Worm (Caenorhabditis elegans) whole organism, late embryonic: ENCODE measurements around the gene Y48A6B.7.

Source experiments
- F13H6.1 ChIP-seq: sonication (generic microtip); optimal IDR thresholded peaks from 2 replicates; lab custom pipeline; 2016; ENCODE audit warnings: missing genetic modification characterization, missing compliant biosample characterization
- K02D7.2 ChIP-seq: sonication (generic microtip); optimal IDR thresholded peaks from 2 replicates; lab custom pipeline; 2017; ENCODE audit warnings: mild to moderate bottlenecking, missing genetic modification characterization, missing compliant biosample characterization
- K09A11.1 ChIP-seq: sonication (generic microtip); optimal IDR thresholded peaks from 2 replicates; lab custom pipeline; 2017; ENCODE audit warnings: antibody characterized with exemption, mild to moderate bottlenecking, missing genetic modification characterization, missing compliant biosample characterization; ENCODE audit not compliant: insufficient read depth
- T23F11.4 ChIP-seq: fragments of 200-800 bp; sonication (Bioruptor generic); optimal IDR thresholded peaks from 2 replicates; lab custom pipeline; 2018; ENCODE audit warnings: mild to moderate bottlenecking, missing genetic modification characterization, missing compliant biosample characterization
- Y22D7AL.16 ChIP-seq: sonication (generic microtip); optimal IDR thresholded peaks from 2 replicates; lab custom pipeline; 2016; ENCODE audit warnings: missing genetic modification characterization, missing compliant biosample characterization
- ahr-1 ChIP-seq: sonication (generic microtip); optimal IDR thresholded peaks from 2 replicates; lab custom pipeline; 2016; ENCODE audit warnings: missing genetic modification characterization, missing compliant biosample characterization
- ceh-14 ChIP-seq: sonication (generic microtip); optimal IDR thresholded peaks from 2 replicates; lab custom pipeline; 2016; ENCODE audit warnings: missing genotype, missing genetic modification characterization, missing compliant biosample characterization
- ceh-18 ChIP-seq: sonication (generic microtip); optimal IDR thresholded peaks from 2 replicates; lab custom pipeline; 2016; ENCODE audit warnings: missing genetic modification characterization, missing compliant biosample characterization
- ceh-19 ChIP-seq: fragments of 200-800 bp; sonication (Bioruptor generic); optimal IDR thresholded peaks from 2 replicates; lab custom pipeline; 2018; ENCODE audit warnings: mild to moderate bottlenecking, missing genetic modification characterization, missing compliant biosample characterization
- ceh-2 ChIP-seq: sonication (generic microtip); optimal IDR thresholded peaks from 2 replicates; lab custom pipeline; 2016; ENCODE audit warnings: missing genotype, missing genetic modification characterization, missing compliant biosample characterization
- ceh-22 ChIP-seq: sonication (generic microtip); optimal IDR thresholded peaks from 2 replicates; lab custom pipeline; 2017; ENCODE audit warnings: missing biosample characterization, missing genetic modification characterization
- ceh-24 ChIP-seq: sonication (generic microtip); optimal IDR thresholded peaks from 2 replicates; lab custom pipeline; 2016; ENCODE audit warnings: mild to moderate bottlenecking, missing genetic modification characterization, missing compliant biosample characterization
- ceh-31 ChIP-seq: sonication (generic microtip); optimal IDR thresholded peaks from 2 replicates; lab custom pipeline; 2016; ENCODE audit warnings: missing genetic modification characterization, missing compliant biosample characterization
- ceh-34 ChIP-seq: sonication (generic microtip); optimal IDR thresholded peaks from 2 replicates; lab custom pipeline; 2016; ENCODE audit warnings: mild to moderate bottlenecking, missing genetic modification characterization, missing compliant biosample characterization
- ceh-45 ChIP-seq: fragments of 200-800 bp; sonication (Bioruptor generic); IDR thresholded peaks from 2 replicates; pipeline ENCODE4 v1.3.6; 2022; ENCODE audit warnings: missing genetic modification reagents, missing genetic modification characterization, missing compliant biosample characterization
- ceh-48 ChIP-seq: sonication (generic microtip); optimal IDR thresholded peaks from 2 replicates; lab custom pipeline; 2016; ENCODE audit warnings: missing genetic modification characterization, inconsistent platforms, missing compliant biosample characterization
- ceh-6 ChIP-seq: fragments of 200-800 bp; sonication (Bioruptor generic); optimal IDR thresholded peaks from 2 replicates; lab custom pipeline; 2018; ENCODE audit warnings: mild to moderate bottlenecking, missing genetic modification characterization, missing compliant biosample characterization
- ceh-9 ChIP-seq: sonication (generic microtip); optimal IDR thresholded peaks from 2 replicates; lab custom pipeline; 2016; ENCODE audit warnings: mild to moderate bottlenecking, missing genetic modification characterization, inconsistent platforms, missing compliant biosample characterization
- dmd-4 ChIP-seq: sonication (generic microtip); optimal IDR thresholded peaks from 2 replicates; lab custom pipeline; 2016; ENCODE audit warnings: borderline replicate concordance, missing genetic modification characterization, missing compliant biosample characterization
- dve-1 ChIP-seq: sonication (generic microtip); optimal IDR thresholded peaks from 2 replicates; lab custom pipeline; 2017; ENCODE audit warnings: antibody characterized with exemption, mild to moderate bottlenecking, missing genetic modification characterization, missing compliant biosample characterization
- elt-2 ChIP-seq: sonication (generic microtip); optimal IDR thresholded peaks from 2 replicates; lab custom pipeline; 2016; ENCODE audit warnings: missing genetic modification reagents, missing genetic modification characterization, missing compliant biosample characterization
- elt-4 ChIP-seq: sonication (generic microtip); optimal IDR thresholded peaks from 2 replicates; lab custom pipeline; 2016; ENCODE audit warnings: missing genetic modification characterization, missing compliant biosample characterization
- eyg-1 ChIP-seq: sonication (generic microtip); optimal IDR thresholded peaks from 2 replicates; lab custom pipeline; 2016; ENCODE audit warnings: missing genotype, missing genetic modification characterization, missing compliant biosample characterization
- fax-1 ChIP-seq: sonication (generic microtip); optimal IDR thresholded peaks from 2 replicates; lab custom pipeline; 2016; ENCODE audit warnings: missing genotype, missing genetic modification characterization, missing compliant biosample characterization
- fkh-10 ChIP-seq: fragments of 150-350 bp; optimal IDR thresholded peaks from 2 replicates; lab custom pipeline; 2014; ENCODE audit warnings: missing biosample characterization, missing genetic modification reagents, missing genetic modification characterization
- fkh-6 ChIP-seq: sonication (generic microtip); optimal IDR thresholded peaks from 2 replicates; lab custom pipeline; 2016; ENCODE audit warnings: missing genetic modification characterization, missing compliant biosample characterization
- hlh-13 ChIP-seq: fragments of 200-800 bp; sonication (Bioruptor generic); optimal IDR thresholded peaks from 2 replicates; lab custom pipeline; 2018; ENCODE audit warnings: mild to moderate bottlenecking, missing genetic modification characterization, missing compliant biosample characterization
- hlh-15 ChIP-seq: sonication (generic microtip); optimal IDR thresholded peaks from 2 replicates; lab custom pipeline; 2016; ENCODE audit warnings: missing genetic modification characterization, missing compliant biosample characterization
- hlh-6 ChIP-seq: sonication (generic microtip); optimal IDR thresholded peaks from 2 replicates; lab custom pipeline; 2016; ENCODE audit warnings: missing genotype, missing genetic modification characterization, missing compliant biosample characterization
- madf-2 ChIP-seq: sonication (generic microtip); optimal IDR thresholded peaks from 2 replicates; lab custom pipeline; 2017; ENCODE audit warnings: missing genetic modification characterization, missing compliant biosample characterization
- nfya-1 ChIP-seq: sonication (generic microtip); optimal IDR thresholded peaks from 2 replicates; lab custom pipeline; 2017; ENCODE audit warnings: missing genetic modification characterization, mild to moderate bottlenecking, missing compliant biosample characterization, antibody characterized with exemption, moderate library complexity
- nhr-232 ChIP-seq: sonication (generic microtip); optimal IDR thresholded peaks from 2 replicates; lab custom pipeline; 2016; ENCODE audit warnings: missing genetic modification characterization, missing compliant biosample characterization
- pax-1 ChIP-seq: fragments of 150-350 bp; optimal IDR thresholded peaks from 2 replicates; lab custom pipeline; 2014; ENCODE audit warnings: missing biosample characterization, missing genetic modification characterization
- pha-4 ChIP-seq: fragments of 150-350 bp; optimal IDR thresholded peaks from 2 replicates; lab custom pipeline; 2018; ENCODE audit warnings: missing biosample characterization, missing genetic modification reagents, missing genetic modification characterization
- pqm-1 ChIP-seq: sonication (generic microtip); optimal IDR thresholded peaks from 2 replicates; lab custom pipeline; 2016; ENCODE audit warnings: missing genetic modification characterization, missing compliant biosample characterization
- pros-1 ChIP-seq: fragments of 150-350 bp; optimal IDR thresholded peaks from 2 replicates; lab custom pipeline; 2014; ENCODE audit warnings: missing biosample characterization, missing genetic modification reagents, missing genetic modification characterization
- rnt-1 ChIP-seq: sonication (generic microtip); optimal IDR thresholded peaks from 2 replicates; lab custom pipeline; 2016; ENCODE audit warnings: missing genetic modification characterization, missing compliant biosample characterization
- sdc-2 ChIP-seq: sonication (generic microtip); optimal IDR thresholded peaks from 2 replicates; lab custom pipeline; 2016; ENCODE audit warnings: missing genotype, missing genetic modification characterization, missing compliant biosample characterization
- sox-2 ChIP-seq: fragments of 200-800 bp; sonication (Bioruptor generic); IDR thresholded peaks from 2 replicates; pipeline ENCODE4 v1.3.6; 2022; ENCODE audit warnings: missing genetic modification reagents, missing genetic modification characterization, missing compliant biosample characterization
- syd-9 ChIP-seq: sonication (generic microtip); optimal IDR thresholded peaks from 2 replicates; lab custom pipeline; 2016; ENCODE audit warnings: mild to moderate bottlenecking, missing genetic modification characterization, moderate library complexity, missing compliant biosample characterization
- tbx-2 ChIP-seq: sonication (generic microtip); optimal IDR thresholded peaks from 2 replicates; lab custom pipeline; 2016; ENCODE audit warnings: missing genetic modification characterization, missing compliant biosample characterization
- tbx-7 ChIP-seq: sonication (generic microtip); optimal IDR thresholded peaks from 2 replicates; lab custom pipeline; 2016; ENCODE audit warnings: missing genotype, missing genetic modification characterization, missing compliant biosample characterization
- ttx-3 ChIP-seq: sonication (generic microtip); optimal IDR thresholded peaks from 2 replicates; lab custom pipeline; 2016; ENCODE audit warnings: missing genetic modification reagents, missing genetic modification characterization, missing compliant biosample characterization
- unc-42 ChIP-seq: sonication (generic microtip); optimal IDR thresholded peaks from 2 replicates; lab custom pipeline; 2016; ENCODE audit warnings: missing genotype, missing genetic modification characterization, missing compliant biosample characterization
- unc-55 ChIP-seq: sonication (generic microtip); optimal IDR thresholded peaks from 2 replicates; lab custom pipeline; 2017; ENCODE audit warnings: missing biosample characterization, missing genetic modification reagents, missing genetic modification characterization
- unc-86 ChIP-seq: sonication (generic microtip); optimal IDR thresholded peaks from 2 replicates; lab custom pipeline; 2016; ENCODE audit warnings: missing genetic modification characterization, missing compliant biosample characterization
- ztf-16 ChIP-seq: sonication (generic microtip); optimal IDR thresholded peaks from 2 replicates; lab custom pipeline; 2017; ENCODE audit warnings: missing genetic modification characterization, missing compliant biosample characterization

The Y48A6B.7 gene

ce11 chrIII:11010597-11010996 lies 15.8 kb downstream of the Y48A6B.7 start:
- TF ChIP-seq F13H6.1 (tag; lab: Kevin White, UChicago) (no peak), ceh-22 (no peak), ceh-19 (GFP tag; lab: Kevin White, UChicago) (no peak), ahr-1 (tag; lab: Kevin White, UChicago) (no peak), ceh-2 (no peak), tbx-7 (tag; lab: Kevin White, UChicago) (no peak), nhr-232 (tag; lab: Kevin White, UChicago) (no peak), pha-4 (tag; lab: Kevin White, UChicago) (no peak), fkh-10 (GFP tag; lab: Kevin White, UChicago) (no peak), ceh-14 (tag; lab: Kevin White, UChicago) (no peak), unc-86 (tag; lab: Kevin White, UChicago) (no peak), syd-9 (tag; lab: Kevin White, UChicago) (no peak), Y22D7AL.16 (no peak)

ce11 chrIII:11008869-11009268 lies 17.5 kb downstream of the Y48A6B.7 start, which contains the start of gene exos-1:
Gene exos-1, plus strand, starts transcription at chrIII:11009043.
- TF ChIP-seq tbx-2 (no peak), fax-1 (tag; lab: Kevin White, UChicago) (no peak), pqm-1 (no peak), pax-1 (tag; lab: Kevin White, UChicago) (no peak), rnt-1 (tag; lab: Kevin White, UChicago) (no peak), elt-4 (tag; lab: Kevin White, UChicago) (no peak)

DNA sequence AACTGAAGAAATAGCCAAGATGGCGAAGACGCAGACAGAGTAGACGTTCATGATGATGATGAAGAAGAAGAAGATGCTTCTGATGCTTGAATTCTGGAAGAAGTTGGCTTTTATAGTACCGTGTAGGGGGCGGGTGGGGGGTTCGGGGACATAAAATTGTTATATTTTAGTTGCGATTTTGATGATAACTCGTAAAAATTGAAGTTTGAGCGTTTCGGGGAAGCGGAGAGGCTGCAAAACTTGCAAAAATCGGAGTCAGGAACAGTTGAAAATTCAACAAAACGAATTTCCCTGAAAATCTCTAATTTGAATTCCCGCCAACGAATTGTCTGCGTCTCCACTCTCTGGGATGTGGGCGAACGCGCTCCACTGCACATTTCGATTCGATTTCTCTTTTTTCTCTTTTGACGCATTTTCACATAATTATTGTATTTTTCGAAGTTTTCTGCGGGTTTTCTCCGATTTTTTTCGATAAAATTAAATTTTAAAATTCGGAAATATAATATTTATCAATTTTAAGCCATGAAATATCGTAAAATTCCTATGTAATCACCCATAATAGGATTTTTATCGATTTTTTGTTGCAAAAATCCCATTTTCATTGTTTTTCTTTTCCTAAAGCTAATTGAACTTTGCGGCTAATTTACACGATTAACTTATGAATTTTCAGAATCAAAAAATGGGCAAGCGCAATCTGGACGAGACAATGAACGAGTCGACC lies 18.7 kb downstream of the Y48A6B.7 start, which contains the start of the genes fipr-17 and Y48A6B.3:
TSS of gene fipr-17 (minus strand) at position 51 of the 721 bp plus-strand sequence.
TSS of gene Y48A6B.3 (plus strand) at position 671 of the 721 bp plus-strand sequence.
- no peak for TF ChIP-seq ztf-16 (tag; lab: Kevin White, UChicago)
- no peak for TF ChIP-seq sox-2 (GFP tag; lab: Robert Waterston, UW)
- no peak for TF ChIP-seq F13H6.1 (tag; lab: Kevin White, UChicago)
- no peak for TF ChIP-seq fkh-10 (GFP tag; lab: Kevin White, UChicago)
- peak; percentile 54 for TF ChIP-seq dve-1 (tag; lab: Kevin White, UChicago)
- no peak for TF ChIP-seq K09A11.1
- TF ChIP-seq unc-42 (tag; lab: Kevin White, UChicago): peak; percentile 68
- no peak for TF ChIP-seq ceh-6 (GFP tag; lab: Kevin White, UChicago)
- peak; percentile 14 for TF ChIP-seq pros-1
- TF ChIP-seq ceh-45 (GFP tag; lab: Robert Waterston, UW): no peak
- TF ChIP-seq ceh-48: peak; percentile 60
- TF ChIP-seq fkh-6 (tag; lab: Kevin White, UChicago): no peak
- peak; percentile 9 for TF ChIP-seq ceh-18 (tag; lab: Kevin White, UChicago)
- TF ChIP-seq elt-4 (tag; lab: Kevin White, UChicago): no peak
- TF ChIP-seq elt-2 (tag; lab: Kevin White, UChicago): peak; percentile 49
- no peak for TF ChIP-seq eyg-1
- peak; percentile 2 for TF ChIP-seq ttx-3 (tag; lab: Kevin White, UChicago)
- TF ChIP-seq Y22D7AL.16: no peak
- peak; percentile 39 for TF ChIP-seq unc-55
- no peak for TF ChIP-seq ceh-14 (tag; lab: Kevin White, UChicago)
- peak; percentile 80 for TF ChIP-seq nfya-1 (tag; lab: Kevin White, UChicago)
- TF ChIP-seq hlh-6 (tag; lab: Kevin White, UChicago): no peak
- TF ChIP-seq madf-2: no peak
- peak; percentile 26 for TF ChIP-seq unc-86 (tag; lab: Kevin White, UChicago)
- no peak for TF ChIP-seq sdc-2
- no peak for TF ChIP-seq ceh-19 (GFP tag; lab: Kevin White, UChicago)
- TF ChIP-seq ceh-31 (tag; lab: Kevin White, UChicago): peak; percentile 63
- TF ChIP-seq tbx-7 (tag; lab: Kevin White, UChicago): no peak
- no peak for TF ChIP-seq ceh-9 (tag; lab: Kevin White, UChicago)
- TF ChIP-seq hlh-15 (tag; lab: Kevin White, UChicago): no peak
- TF ChIP-seq nhr-232 (tag; lab: Kevin White, UChicago): no peak
- no peak for TF ChIP-seq dmd-4
- no peak for TF ChIP-seq fax-1 (tag; lab: Kevin White, UChicago)
- peak; percentile 21 for TF ChIP-seq tbx-2
- no peak for TF ChIP-seq ceh-24
- no peak for TF ChIP-seq hlh-13 (GFP tag; lab: Kevin White, UChicago)
- no peak for TF ChIP-seq K02D7.2
- peak; percentile 38 for TF ChIP-seq ceh-34 (tag; lab: Kevin White, UChicago)
- no peak for TF ChIP-seq T23F11.4
